Fruit fly (Drosophila melanogaster) whole organism, embryonic: ENCODE data around the gene CG12640.

ENCODE experiments used
- Adf1 ChIP-seq: fragments of 200-800 bp; sonication (Bioruptor generic); IDR thresholded peaks from 2 replicates; pipeline ENCODE4 v1.3.6; 2022; ENCODE audit warnings: missing biosample characterization, missing genetic modification characterization
- B-H1 ChIP-seq: fragments of 200-800 bp; sonication (Bioruptor generic); IDR thresholded peaks from 3 replicates; pipeline ENCODE4 v1.3.6; 2022; ENCODE audit warnings: missing biosample characterization, missing genetic modification characterization
- CG10321 ChIP-seq: fragments of 200-800 bp; sonication (Bioruptor generic); IDR thresholded peaks from 2 replicates; pipeline ENCODE4 v1.3.6; 2022; ENCODE audit warnings: missing biosample characterization, missing genetic modification characterization
- CG11093 ChIP-seq: fragments of 200-800 bp; sonication (Bioruptor generic); IDR thresholded peaks from 3 replicates; pipeline ENCODE4 v1.3.6; 2022; ENCODE audit warnings: missing biosample characterization, missing genetic modification characterization
- CG13296 ChIP-seq: fragments of 200-800 bp; sonication (Bioruptor generic); optimal IDR thresholded peaks from 3 replicates; lab custom pipeline; 2018; ENCODE audit warnings: missing biosample characterization, mild to moderate bottlenecking, missing genetic modification characterization
- CG13775 ChIP-seq: fragments of 200-800 bp; sonication (Bioruptor generic); optimal IDR thresholded peaks from 3 replicates; lab custom pipeline; 2017; ENCODE audit warnings: missing biosample characterization, mild to moderate bottlenecking, missing genetic modification characterization
- CG15514 ChIP-seq: fragments of 200-800 bp; sonication (Bioruptor generic); optimal IDR thresholded peaks from 3 replicates; lab custom pipeline; 2017; ENCODE audit warnings: missing biosample characterization, missing genetic modification characterization, mild to moderate bottlenecking, moderate library complexity, missing genetic modification reagents
- CG17328 ChIP-seq: fragments of 200-800 bp; sonication (Bioruptor generic); IDR thresholded peaks from 2 replicates; pipeline ENCODE4 v1.3.6; 2022; ENCODE audit warnings: missing biosample characterization, missing genetic modification characterization
- CG17912 ChIP-seq: fragments of 200-800 bp; sonication (Bioruptor generic); optimal IDR thresholded peaks from 2 replicates; lab custom pipeline; 2018; ENCODE audit warnings: missing biosample characterization, mild to moderate bottlenecking, missing genetic modification characterization
- CG18262 ChIP-seq: fragments of 200-800 bp; optimal IDR thresholded peaks from 3 replicates; lab custom pipeline; 2019; ENCODE audit warnings: missing biosample characterization, mild to moderate bottlenecking, missing genetic modification characterization, moderate library complexity
- CG2120 ChIP-seq: fragments of 200-800 bp; sonication (Bioruptor generic); optimal IDR thresholded peaks from 3 replicates; lab custom pipeline; 2016; ENCODE audit warnings: missing biosample characterization, missing genetic modification characterization
- CG32767 ChIP-seq: fragments of 200-800 bp; sonication (Bioruptor generic); IDR thresholded peaks from 2 replicates; pipeline ENCODE4 v1.3.6; 2022; ENCODE audit warnings: missing biosample characterization, missing genetic modification characterization
- CG3281 ChIP-seq: fragments of 200-800 bp; sonication (Bioruptor generic); optimal IDR thresholded peaks from 3 replicates; lab custom pipeline; 2017; ENCODE audit warnings: missing biosample characterization, mild to moderate bottlenecking, missing genetic modification characterization
- CG3407 ChIP-seq: fragments of 200-800 bp; sonication (Bioruptor generic); optimal IDR thresholded peaks from 2 replicates; lab custom pipeline; 2018; ENCODE audit warnings: missing biosample characterization, mild to moderate bottlenecking, missing genetic modification characterization
- CG3726 ChIP-seq: fragments of 200-800 bp; sonication (Bioruptor generic); IDR thresholded peaks from 3 replicates; pipeline ENCODE4, ENCODE4 v1.3.6; 2022; ENCODE audit warnings: missing biosample characterization, missing genetic modification characterization
- CG3838 ChIP-seq: fragments of 200-800 bp; sonication (Bioruptor generic); optimal IDR thresholded peaks from 3 replicates; lab custom pipeline; 2016; ENCODE audit warnings: missing biosample characterization, missing genetic modification characterization
- CG3847 ChIP-seq: fragments of 200-800 bp; sonication (Bioruptor generic); IDR thresholded peaks from 2 replicates; pipeline ENCODE4 v1.3.6; 2022; ENCODE audit warnings: missing biosample characterization, missing genetic modification characterization
- CG4404 ChIP-seq: fragments of 200-800 bp; sonication (Bioruptor generic); IDR thresholded peaks from 2 replicates; pipeline ENCODE4 v1.3.6; 2022; ENCODE audit warnings: missing biosample characterization, missing genetic modification characterization
- CG6654 ChIP-seq: fragments of 200-800 bp; sonication (Bioruptor generic); optimal IDR thresholded peaks from 2 replicates; lab custom pipeline; 2017; ENCODE audit warnings: missing biosample characterization, mild to moderate bottlenecking, missing genetic modification characterization
- E2f1 ChIP-seq: fragments of 200-800 bp; sonication (Bioruptor generic); IDR thresholded peaks from 2 replicates; pipeline ENCODE4 v1.3.6; 2022; ENCODE audit warnings: missing biosample characterization, missing genetic modification characterization
- Eip74EF ChIP-seq, 2 experiments: fragments of 200-800 bp in 1 of 2; fragments of >200 bp in 1 of 2; sonication (Bioruptor generic) in 1 of 2; optimal IDR thresholded peaks; 2 replicates each; lab custom pipeline; 2017 to 2019; ENCODE audit warnings: missing biosample characterization in 2 of 2, missing genetic modification characterization in 2 of 2, mild to moderate bottlenecking in 1 of 2, moderate library complexity in 1 of 2
- Fer3 ChIP-seq: fragments of 200-800 bp; sonication (Bioruptor generic); optimal IDR thresholded peaks from 2 replicates; lab custom pipeline; 2018; ENCODE audit warnings: missing biosample characterization, mild to moderate bottlenecking, missing genetic modification characterization, moderate library complexity
- Hmr ChIP-seq: fragments of 200-800 bp; sonication (Bioruptor generic); optimal IDR thresholded peaks from 3 replicates; lab custom pipeline; 2017; ENCODE audit warnings: mild to moderate bottlenecking, missing biosample characterization, missing genetic modification reagents, missing genetic modification characterization
- Hr51 ChIP-seq, 2 experiments: fragments of 200-800 bp; sonication (Bioruptor generic); optimal IDR thresholded peaks; 2 replicates in 1 of 2; 3 replicates in 1 of 2; lab custom pipeline; 2016 to 2018; ENCODE audit warnings: missing biosample characterization in 2 of 2, missing genetic modification characterization in 2 of 2, mild to moderate bottlenecking in 1 of 2, moderate library complexity in 1 of 2
- Kr ChIP-seq: fragments of 200-800 bp; sonication (Bioruptor generic); optimal IDR thresholded peaks from 2 replicates; lab custom pipeline; 2017; ENCODE audit warnings: missing biosample characterization, mild to moderate bottlenecking, missing genetic modification characterization
- Lhr ChIP-seq: fragments of 200-800 bp; sonication (Bioruptor generic); optimal IDR thresholded peaks from 3 replicates; lab custom pipeline; 2017; ENCODE audit warnings: mild to moderate bottlenecking, missing biosample characterization, missing genetic modification reagents, missing genetic modification characterization
- Lim3 ChIP-seq: fragments of 200-800 bp; sonication (Bioruptor generic); IDR thresholded peaks from 2 replicates; pipeline ENCODE4 v1.3.6; 2022; ENCODE audit warnings: missing biosample characterization, missing genetic modification characterization
- NFAT ChIP-seq: fragments of 200-800 bp; sonication (Bioruptor generic); IDR thresholded peaks from 2 replicates; pipeline ENCODE4 v1.3.6; 2022; ENCODE audit warnings: missing biosample characterization, missing genetic modification characterization
- Spps ChIP-seq: fragments of 200-800 bp; sonication (Bioruptor generic); optimal IDR thresholded peaks from 2 replicates; lab custom pipeline; 2018; ENCODE audit warnings: missing biosample characterization, mild to moderate bottlenecking, missing genetic modification characterization
- Sry-δ ChIP-seq: fragments of 200-800 bp; sonication (Bioruptor generic); optimal IDR thresholded peaks from 2 replicates; lab custom pipeline; 2016; ENCODE audit warnings: missing biosample characterization, missing genetic modification characterization
- Taf1 ChIP-seq: fragments of 200-800 bp; sonication (Bioruptor generic); IDR thresholded peaks from 2 replicates; pipeline ENCODE4 v1.3.6; 2022; ENCODE audit warnings: missing biosample characterization, missing genetic modification characterization
- Tbp ChIP-seq: fragments of >200 bp; optimal IDR thresholded peaks from 2 replicates; lab custom pipeline; 2018; ENCODE audit warnings: missing biosample characterization, missing genetic modification characterization
- Trl ChIP-seq, 3 experiments: fragments of >200 bp in 2 of 3; fragments of 200-800 bp in 1 of 3; sonication (Bioruptor generic) in 1 of 3; optimal IDR thresholded peaks; 2 replicates in 1 of 3; 3 replicates in 2 of 3; lab custom pipeline; 2016 to 2017; ENCODE audit warnings: missing biosample characterization in 1 of 3, missing genetic modification characterization in 1 of 3
- az2 ChIP-seq: fragments of 200-800 bp; sonication (Bioruptor generic); optimal IDR thresholded peaks from 3 replicates; lab custom pipeline; 2016; ENCODE audit warnings: missing biosample characterization, missing genetic modification characterization
- bbx ChIP-seq: fragments of 200-800 bp; sonication (Bioruptor generic); IDR thresholded peaks from 2 replicates; pipeline ENCODE4 v1.3.6; 2022; ENCODE audit warnings: missing biosample characterization, missing genetic modification characterization; ENCODE audit not compliant: partially characterized antibody
- bigmax ChIP-seq: fragments of 200-800 bp; sonication (Bioruptor generic); optimal IDR thresholded peaks from 2 replicates; lab custom pipeline; 2018; ENCODE audit warnings: missing biosample characterization, mild to moderate bottlenecking, missing genetic modification characterization
- btn ChIP-seq: fragments of 200-800 bp; sonication (Bioruptor generic); optimal IDR thresholded peaks from 2 replicates; lab custom pipeline; 2016; ENCODE audit warnings: missing biosample characterization, missing genetic modification characterization
- cas ChIP-seq: fragments of 200-800 bp; sonication (Bioruptor generic); IDR thresholded peaks from 2 replicates; pipeline ENCODE4 v1.3.6; 2022; ENCODE audit warnings: missing biosample characterization, missing genetic modification characterization
- en ChIP-seq: fragments of 200-800 bp; sonication (Bioruptor generic); optimal IDR thresholded peaks from 2 replicates; lab custom pipeline; 2016; ENCODE audit warnings: missing biosample characterization, missing genetic modification characterization
- fru ChIP-seq: fragments of >200 bp; optimal IDR thresholded peaks from 2 replicates; lab custom pipeline; 2017
- kah ChIP-seq: fragments of 200-800 bp; sonication (Bioruptor generic); optimal IDR thresholded peaks from 2 replicates; lab custom pipeline; 2018; ENCODE audit warnings: missing biosample characterization, mild to moderate bottlenecking, missing genetic modification characterization
- pb ChIP-seq: fragments of 200-800 bp; sonication (Bioruptor generic); optimal IDR thresholded peaks from 3 replicates; lab custom pipeline; 2016; ENCODE audit warnings: missing biosample characterization, missing genetic modification characterization
- phol ChIP-seq: fragments of 200-800 bp; sonication (Bioruptor generic); optimal IDR thresholded peaks from 3 replicates; lab custom pipeline; 2018; ENCODE audit warnings: missing biosample characterization, mild to moderate bottlenecking, missing genetic modification characterization, moderate library complexity
- row ChIP-seq: fragments of 200-800 bp; sonication (Bioruptor generic); IDR thresholded peaks from 3 replicates; pipeline ENCODE4 v1.3.6; 2022; ENCODE audit warnings: missing biosample characterization, missing genetic modification characterization
- so ChIP-seq: fragments of 200-800 bp; sonication (Bioruptor generic); IDR thresholded peaks from 3 replicates; pipeline ENCODE4 v1.3.6; 2022; ENCODE audit warnings: missing biosample characterization, missing genetic modification characterization
- sr ChIP-seq: fragments of 200-800 bp; sonication (Bioruptor generic); IDR thresholded peaks from 3 replicates; pipeline ENCODE4 v1.3.6; 2022; ENCODE audit warnings: missing biosample characterization, missing genetic modification characterization
- usp ChIP-seq: fragments of >200 bp; optimal IDR thresholded peaks from 2 replicates; lab custom pipeline; 2017; ENCODE audit warnings: missing biosample characterization, missing genetic modification characterization
- vnd ChIP-seq: fragments of 200-800 bp; sonication (Bioruptor generic); IDR thresholded peaks from 3 replicates; pipeline ENCODE4 v1.3.6; 2022; ENCODE audit warnings: missing biosample characterization, missing genetic modification characterization; ENCODE audit not compliant: partially characterized antibody
- wek ChIP-seq: fragments of 200-800 bp; sonication (Bioruptor generic); optimal IDR thresholded peaks from 3 replicates; lab custom pipeline; 2018; ENCODE audit warnings: missing biosample characterization, mild to moderate bottlenecking, missing genetic modification characterization, moderate library complexity
- yki ChIP-seq: fragments of >200 bp; optimal IDR thresholded peaks from 3 replicates; lab custom pipeline; 2018
- zfh1 ChIP-seq: fragments of 200-800 bp; sonication (Bioruptor generic); IDR thresholded peaks from 3 replicates; pipeline ENCODE4 v1.3.6; 2022; ENCODE audit warnings: missing biosample characterization, missing genetic modification characterization

Gene CG12640

DNA sequence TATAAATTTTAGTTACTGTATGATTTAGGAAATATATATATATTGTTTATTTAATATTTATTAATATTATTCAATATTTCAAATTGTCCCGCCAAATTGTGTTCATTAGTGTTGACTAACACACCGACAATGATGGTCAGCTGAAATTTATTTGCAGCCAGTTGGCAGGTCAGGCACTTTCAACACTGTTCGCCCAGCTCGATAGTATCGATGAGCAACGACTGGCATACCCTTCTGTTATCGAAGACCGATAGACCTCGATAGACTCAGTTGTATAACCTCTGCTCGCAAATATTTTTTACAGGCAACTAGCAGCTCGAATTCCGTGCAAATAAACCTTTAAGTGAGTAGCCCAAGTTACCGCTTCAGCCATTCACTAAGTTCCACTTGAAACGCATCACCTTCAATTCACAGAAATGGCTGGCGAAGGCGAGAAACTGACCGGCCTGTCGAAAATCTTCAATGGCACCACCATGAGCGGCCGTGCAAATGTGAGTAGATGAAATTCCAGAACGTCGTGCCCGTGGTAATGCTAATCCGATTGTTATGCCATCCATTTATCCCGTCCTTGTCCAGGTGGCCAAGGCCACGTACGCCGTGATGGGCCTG, 28.0 kb upstream of the CG12640 start, which contains the start of gene Neb-cGP (continued):
- TF ChIP-seq E2f1, result peak; percentile 34; the same call in 1 of the 2 replicates
- peak; percentile 59; the same call in 1 of the 2 replicates for TF ChIP-seq NFAT
- TF ChIP-seq CG6654 (GFP tag; lab: Kevin White, UChicago), result no peak
- TF ChIP-seq CG3407, result peak; percentile 2
- TF ChIP-seq bbx (GFP tag; lab: Robert Waterston, UW), result peak; percentile 96
- peak; percentile 27 to 60 for TF ChIP-seq Hr51 (GFP tag; optimal IDR thresholded peaks at IDR 0.05; lab: Kevin White, UChicago)
- TF ChIP-seq so, result no peak
- TF ChIP-seq wek (GFP tag; lab: Kevin White, UChicago), result no peak
- TF ChIP-seq CG3726, result no peak
- peak; percentile 41 for TF ChIP-seq CG3281 (GFP tag; lab: Kevin White, UChicago)
- no peak for TF ChIP-seq yki (lab: Kevin White, UChicago)
- TF ChIP-seq B-H1, result no peak
- TF ChIP-seq bigmax (GFP tag; lab: Kevin White, UChicago), result peak; percentile 89
- no peak for TF ChIP-seq Eip74EF (GFP tag; optimal IDR thresholded peaks at IDR 0.05; lab: Kevin White, UChicago)
- no peak for TF ChIP-seq kah (GFP tag; lab: Kevin White, UChicago)
- TF ChIP-seq sr (GFP tag; lab: Robert Waterston, UW), result no peak
- TF ChIP-seq CG3847 (GFP tag; lab: Robert Waterston, UW), result peak; percentile 95
- TF ChIP-seq CG10321 (GFP tag; lab: Robert Waterston, UW), result no peak
- TF ChIP-seq Hmr, result peak; percentile 79
- no peak for TF ChIP-seq Kr
- no peak for TF ChIP-seq btn
- TF ChIP-seq CG32767 (GFP tag; lab: Robert Waterston, UW), result no peak
- TF ChIP-seq en (GFP tag; lab: Kevin White, UChicago), result no peak
- no peak for TF ChIP-seq Trl (optimal IDR thresholded peaks at IDR 0.05; lab: Kevin White, UChicago)
- peak; percentile 66 for TF ChIP-seq Trl (GFP tag; optimal IDR thresholded peaks at IDR 0.05; lab: Kevin White, UChicago)
- TF ChIP-seq az2 (GFP tag; lab: Kevin White, UChicago), result peak; percentile 27
- peak; percentile 49; the same call in 1 of the 2 replicates for TF ChIP-seq CG17328 (GFP tag; lab: Robert Waterston, UW)
- TF ChIP-seq row (GFP tag; lab: Robert Waterston, UW), result peak; percentile 31; the same call in 2 of the 3 replicates
- 0 out of 2 replicates have a peak, but pooled peaks have one; percentile 39 for TF ChIP-seq cas (GFP tag; lab: Robert Waterston, UW)
- TF ChIP-seq vnd (GFP tag; lab: Robert Waterston, UW), result peak; percentile 87
- TF ChIP-seq Sry-δ, result peak; percentile 79
- peak; percentile 47 for TF ChIP-seq CG17912 (GFP tag; lab: Kevin White, UChicago)
- TF ChIP-seq CG2120, result peak; percentile 84
- TF ChIP-seq Lhr (GFP tag; lab: Kevin White, UChicago), result peak; percentile 75
- no peak for TF ChIP-seq Taf1 (GFP tag; lab: Robert Waterston, UW)
- TF ChIP-seq pb (GFP tag; lab: Kevin White, UChicago), result peak; percentile 14
- TF ChIP-seq CG4404, result no peak
- no peak for TF ChIP-seq CG11093 (GFP tag; lab: Robert Waterston, UW)
- peak; percentile 39 for TF ChIP-seq Fer3 (tag; lab: Kevin White, UChicago)
- no peak for TF ChIP-seq fru (lab: Kevin White, UChicago)
- peak; percentile 36 for TF ChIP-seq CG18262 (tag; lab: Kevin White, UChicago)
- no peak for TF ChIP-seq Tbp (GFP tag; lab: Kevin White, UChicago)
- TF ChIP-seq Spps (tag; lab: Kevin White, UChicago), result no peak
- TF ChIP-seq Adf1 (GFP tag; lab: Robert Waterston, UW), result peak; percentile 42; the same call in 1 of the 2 replicates
- TF ChIP-seq CG13296 (GFP tag; lab: Kevin White, UChicago), result peak; percentile 46
- TF ChIP-seq usp, result no peak
- no peak for TF ChIP-seq CG3838 (GFP tag; lab: Kevin White, UChicago)
- TF ChIP-seq Lim3 (GFP tag; lab: Robert Waterston, UW), result no peak
- TF ChIP-seq CG15514 (GFP tag; lab: Kevin White, UChicago), result peak; percentile 90
- TF ChIP-seq phol (tag; lab: Kevin White, UChicago), result peak; percentile 56
- TF ChIP-seq CG13775 (GFP tag; lab: Kevin White, UChicago), result peak; percentile 1
- peak; percentile 69; the same call in 2 of the 3 replicates for TF ChIP-seq zfh1
